Worm (Caenorhabditis elegans) whole organism, L3 larva: ENCODE data around the gene pst-1.

Experiments
- R02D3.7 ChIP-seq: fragments of 150-350 bp; optimal IDR thresholded peaks from 2 replicates; lab custom pipeline; 2014; ENCODE audit warnings: missing biosample characterization, missing genetic modification characterization
- ZK546.5 ChIP-seq: sonication (generic microtip); optimal IDR thresholded peaks from 2 replicates; lab custom pipeline; 2017; ENCODE audit warnings: missing biosample characterization, missing genetic modification characterization
- ama-1 ChIP-seq: fragments of 150-350 bp; optimal IDR thresholded peaks from 2 replicates; lab custom pipeline; 2018
- ceh-16 ChIP-seq: sonication (generic microtip); optimal IDR thresholded peaks from 2 replicates; lab custom pipeline; 2017; ENCODE audit warnings: missing biosample characterization, missing genetic modification characterization
- ceh-28 ChIP-seq: fragments of 150-350 bp; optimal IDR thresholded peaks from 2 replicates; lab custom pipeline; 2014; ENCODE audit warnings: missing biosample characterization, missing genetic modification reagents, missing genetic modification characterization
- ceh-82 ChIP-seq: fragments of 150-350 bp; optimal IDR thresholded peaks from 2 replicates; lab custom pipeline; 2014; ENCODE audit warnings: missing biosample characterization, missing genetic modification characterization
- ceh-9 ChIP-seq: sonication (generic microtip); optimal IDR thresholded peaks from 2 replicates; lab custom pipeline; 2018; ENCODE audit warnings: missing biosample characterization, missing genetic modification characterization
- daf-12 ChIP-seq: fragments of 150-350 bp; optimal IDR thresholded peaks from 2 replicates; lab custom pipeline; 2014; ENCODE audit warnings: missing biosample characterization, missing genetic modification reagents, missing genetic modification characterization
- egl-27 ChIP-seq: sonication (generic microtip); optimal IDR thresholded peaks from 4 replicates; lab custom pipeline; 2017; ENCODE audit warnings: missing biosample characterization, missing genetic modification reagents, missing genetic modification characterization
- elt-2 ChIP-seq: sonication (generic microtip); optimal IDR thresholded peaks from 2 replicates; lab custom pipeline; 2016; ENCODE audit warnings: missing genetic modification reagents, mild to moderate bottlenecking, missing genetic modification characterization, missing compliant biosample characterization
- elt-3 ChIP-seq, 3 experiments: fragments of 150-350 bp in 1 of 3; sonication (generic microtip) in 2 of 3; optimal IDR thresholded peaks; 2 replicates in 2 of 3; 4 replicates in 1 of 3; lab custom pipeline; 2014 to 2017; ENCODE audit warnings: missing biosample characterization in 3 of 3, missing genetic modification characterization in 3 of 3
- fkh-10 ChIP-seq: sonication (generic microtip); optimal IDR thresholded peaks from 2 replicates; lab custom pipeline; 2017; ENCODE audit warnings: missing biosample characterization, missing genetic modification reagents, missing genetic modification characterization
- fkh-2 ChIP-seq: fragments of 150-350 bp; optimal IDR thresholded peaks from 2 replicates; lab custom pipeline; 2014; ENCODE audit warnings: missing biosample characterization, missing genetic modification reagents, missing genetic modification characterization
- fos-1 ChIP-seq: fragments of 150-350 bp; optimal IDR thresholded peaks from 2 replicates; lab custom pipeline; 2014; ENCODE audit warnings: missing biosample characterization, missing genetic modification characterization
- hmg-11 ChIP-seq: sonication (generic microtip); optimal IDR thresholded peaks from 2 replicates; lab custom pipeline; 2016; ENCODE audit warnings: missing genetic modification characterization, missing compliant biosample characterization
- jun-1 ChIP-seq: fragments of 150-350 bp; optimal IDR thresholded peaks from 2 replicates; lab custom pipeline; 2014; ENCODE audit warnings: missing biosample characterization, missing genetic modification reagents, missing genetic modification characterization
- lin-15B ChIP-seq: fragments of 150-350 bp; optimal IDR thresholded peaks from 2 replicates; lab custom pipeline; 2014; ENCODE audit warnings: missing biosample characterization, missing genetic modification characterization
- lin-39 ChIP-seq: fragments of 150-350 bp; optimal IDR thresholded peaks from 2 replicates; lab custom pipeline; 2018; ENCODE audit warnings: missing biosample characterization, missing genetic modification reagents, missing genetic modification characterization
- lsy-12 ChIP-seq: sonication (generic microtip); optimal IDR thresholded peaks from 2 replicates; lab custom pipeline; 2016; ENCODE audit warnings: mild to moderate bottlenecking, missing genetic modification characterization, missing compliant biosample characterization
- mdl-1 ChIP-seq: fragments of 150-350 bp; optimal IDR thresholded peaks from 2 replicates; lab custom pipeline; 2014; ENCODE audit warnings: missing biosample characterization, missing genetic modification characterization
- mml-1 ChIP-seq: fragments of 150-350 bp; sonication (generic microtip); optimal IDR thresholded peaks from 3 replicates; lab custom pipeline; 2014; ENCODE audit warnings: missing biosample characterization, missing genetic modification characterization
- nfya-1 ChIP-seq: sonication (generic microtip); optimal IDR thresholded peaks from 2 replicates; lab custom pipeline; 2017; ENCODE audit warnings: missing genetic modification characterization, mild to moderate bottlenecking, missing compliant biosample characterization, antibody characterized with exemption, moderate library complexity; ENCODE audit not compliant: insufficient read depth
- nhr-11 ChIP-seq: fragments of 150-350 bp; optimal IDR thresholded peaks from 2 replicates; lab custom pipeline; 2014; ENCODE audit warnings: missing biosample characterization, missing genetic modification characterization
- nhr-12 ChIP-seq: fragments of 150-350 bp; optimal IDR thresholded peaks from 2 replicates; lab custom pipeline; 2014; ENCODE audit warnings: missing biosample characterization, missing genetic modification characterization
- nhr-23 ChIP-seq: fragments of 150-350 bp; optimal IDR thresholded peaks from 2 replicates; lab custom pipeline; 2014; ENCODE audit warnings: missing biosample characterization, missing genetic modification reagents, missing genetic modification characterization
- nhr-237 ChIP-seq: fragments of 150-350 bp; optimal IDR thresholded peaks from 2 replicates; lab custom pipeline; 2014; ENCODE audit warnings: missing biosample characterization, missing genetic modification characterization
- nhr-28 ChIP-seq: fragments of 150-350 bp; optimal IDR thresholded peaks from 2 replicates; lab custom pipeline; 2014; ENCODE audit warnings: missing biosample characterization, missing genetic modification characterization
- nhr-43 ChIP-seq: sonication (generic microtip); optimal IDR thresholded peaks from 2 replicates; lab custom pipeline; 2016; ENCODE audit warnings: mild to moderate bottlenecking, missing genetic modification characterization, missing compliant biosample characterization; ENCODE audit not compliant: poor library complexity, severe bottlenecking
- nhr-67 ChIP-seq: fragments of 150-350 bp; optimal IDR thresholded peaks from 2 replicates; lab custom pipeline; 2014; ENCODE audit warnings: missing biosample characterization, missing genetic modification characterization
- nhr-76 ChIP-seq: fragments of 150-350 bp; sonication (generic microtip); optimal IDR thresholded peaks from 5 replicates; lab custom pipeline; 2014; ENCODE audit warnings: missing biosample characterization, missing genetic modification characterization
- nhr-77 ChIP-seq: fragments of 150-350 bp; optimal IDR thresholded peaks from 2 replicates; lab custom pipeline; 2014; ENCODE audit warnings: missing biosample characterization, missing genetic modification characterization
- pqm-1 ChIP-seq: fragments of 150-350 bp; optimal IDR thresholded peaks from 2 replicates; lab custom pipeline; 2017; ENCODE audit warnings: missing biosample characterization, missing genetic modification characterization, inconsistent platforms
- sea-2 ChIP-seq: fragments of 150-350 bp; sonication (generic microtip); optimal IDR thresholded peaks from 4 replicates; lab custom pipeline; 2014; ENCODE audit warnings: missing biosample characterization, missing genetic modification reagents, missing genetic modification characterization
- skn-1 ChIP-seq: fragments of 150-350 bp; optimal IDR thresholded peaks from 2 replicates; lab custom pipeline; 2014; ENCODE audit warnings: missing biosample characterization, missing genetic modification characterization
- snpc-4 ChIP-seq: fragments of 150-350 bp; optimal IDR thresholded peaks from 2 replicates; lab custom pipeline; 2014; ENCODE audit warnings: missing biosample characterization, missing genetic modification characterization
- tbx-2 ChIP-seq: sonication (generic microtip); optimal IDR thresholded peaks from 2 replicates; lab custom pipeline; 2016; ENCODE audit warnings: mild to moderate bottlenecking, missing genetic modification characterization, missing compliant biosample characterization
- unc-39 ChIP-seq: sonication (generic microtip); optimal IDR thresholded peaks from 4 replicates; lab custom pipeline; 2017; ENCODE audit warnings: missing biosample characterization, missing genetic modification characterization
- unc-62 ChIP-seq: fragments of 150-350 bp; sonication (generic microtip); optimal IDR thresholded peaks from 4 replicates; lab custom pipeline; 2014; ENCODE audit warnings: missing biosample characterization, missing genetic modification reagents, missing genetic modification characterization
- ztf-11 ChIP-seq: fragments of 150-350 bp; optimal IDR thresholded peaks from 2 replicates; lab custom pipeline; 2014; ENCODE audit warnings: missing biosample characterization, missing genetic modification characterization
- ztf-4 ChIP-seq: fragments of 150-350 bp; optimal IDR thresholded peaks from 2 replicates; lab custom pipeline; 2014; ENCODE audit warnings: missing biosample characterization, missing genetic modification characterization

The pst-1 gene

ce11 chrV:5984244-5984643 is 41.0 kb downstream of the pst-1 start:
- TF ChIP-seq unc-39 (no peak), mdl-1 (tag; lab: Kevin White, UChicago) (no peak), egl-27 (tag; lab: Kevin White, UChicago) (no peak), elt-2 (tag; lab: Kevin White, UChicago) (no peak), lsy-12 (tag; lab: Kevin White, UChicago) (no peak), ama-1 (no peak), mml-1 (no peak), elt-3 (tag; optimal IDR thresholded peaks at IDR 0.05; lab: Kevin White, UChicago) (no peak), fkh-2 (no peak), R02D3.7 (tag; lab: Kevin White, UChicago) (no peak), tbx-2 (tag; lab: Kevin White, UChicago) (no peak), nhr-67 (tag; lab: Kevin White, UChicago) (no peak), nfya-1 (no peak), ztf-11 (tag; lab: Kevin White, UChicago) (no peak), daf-12 (tag; lab: Kevin White, UChicago) (no peak)

ce11 chrV:5986755-5987154 is 43.5 kb downstream of the pst-1 start, which contains the start of gene C10F3.7:
TSS of gene C10F3.7 (minus strand) at chrV:5986855.
- no peak for TF ChIP-seq ceh-16 (tag; lab: Kevin White, UChicago)
- TF ChIP-seq nhr-28 (tag; lab: Kevin White, UChicago) = no peak
- TF ChIP-seq sea-2 = no peak
- no peak for TF ChIP-seq nhr-12 (tag; lab: Kevin White, UChicago)
- no peak for TF ChIP-seq lsy-12 (tag; lab: Kevin White, UChicago)
- no peak for TF ChIP-seq fkh-2
- TF ChIP-seq nfya-1 = no peak
- TF ChIP-seq ceh-82 (tag; lab: Kevin White, UChicago) = no peak
- TF ChIP-seq ama-1 = no peak
- no peak for TF ChIP-seq ztf-4
- TF ChIP-seq nhr-67 (tag; lab: Kevin White, UChicago) = no peak
- no peak for TF ChIP-seq nhr-43 (tag; lab: Kevin White, UChicago)

ce11 chrV:5990383-5990782 is 47.1 kb downstream of the pst-1 start, which contains the start of gene fut-8:
TSS of gene fut-8 (minus strand) at chrV:5990483.
- TF ChIP-seq elt-2 (tag; lab: Kevin White, UChicago) (no peak), ceh-9 (tag; lab: Kevin White, UChicago) (no peak), fos-1 (tag; lab: Kevin White, UChicago) (no peak), jun-1 (tag; lab: Kevin White, UChicago) (no peak), nhr-77 (tag; lab: Kevin White, UChicago) (no peak), nhr-237 (tag; lab: Kevin White, UChicago) (no peak), nhr-11 (tag; lab: Kevin White, UChicago) (no peak), unc-62 (no peak), snpc-4 (tag; lab: Kevin White, UChicago) (no peak), nhr-12 (tag; lab: Kevin White, UChicago) (no peak), lin-39 (no peak), mml-1 (no peak), tbx-2 (tag; lab: Kevin White, UChicago) (no peak), elt-3 (tag; optimal IDR thresholded peaks at IDR 0.05; lab: Kevin White, UChicago) (no peak), lin-15B (no peak), skn-1 (tag; lab: Kevin White, UChicago) (no peak), nhr-23 (no peak), R02D3.7 (tag; lab: Kevin White, UChicago) (no peak), nhr-76 (tag; lab: Kevin White, UChicago) (no peak)

- TF ChIP-seq nfya-1 = peak; percentile 68
- TF ChIP-seq pqm-1 (tag; lab: Kevin White, UChicago) = peak; percentile 20
- TF ChIP-seq sea-2 = peak; percentile 44
- TF ChIP-seq nhr-237 (tag; lab: Kevin White, UChicago) = no peak
- TF ChIP-seq elt-2 (tag; lab: Kevin White, UChicago) = peak; percentile 70
- TF ChIP-seq snpc-4 (tag; lab: Kevin White, UChicago) = peak; percentile 26
- TF ChIP-seq skn-1 (tag; lab: Kevin White, UChicago) = peak; percentile 26
- TF ChIP-seq ZK546.5 (tag; lab: Kevin White, UChicago) = no peak
- peak; percentile 78 for TF ChIP-seq hmg-11 (tag; lab: Kevin White, UChicago)
- TF ChIP-seq nhr-67 (tag; lab: Kevin White, UChicago) = no peak
- TF ChIP-seq lin-15B = peak; percentile 20
- TF ChIP-seq ceh-28 (tag; lab: Kevin White, UChicago) = peak; percentile 25
- peak; percentile 15 for TF ChIP-seq fkh-10
- TF ChIP-seq egl-27 (tag; lab: Kevin White, UChicago) = peak; percentile 34
- peak; percentile 57 for TF ChIP-seq lin-39
- TF ChIP-seq, all 47 proteins: peak for 12
These were observed 48.3 kb downstream of the pst-1 start for ce11 chrV:5991490-5992069.
